Worm (Caenorhabditis elegans) whole organism, late embryonic: ENCODE results near the gene zipt-13.

Experiments used
- C08G9.2 ChIP-seq: sonication (generic microtip); optimal IDR thresholded peaks from 2 replicates; lab custom pipeline; 2016; ENCODE audit warnings: mild to moderate bottlenecking, missing genetic modification characterization, moderate library complexity, missing compliant biosample characterization
- F13H6.1 ChIP-seq: sonication (generic microtip); optimal IDR thresholded peaks from 2 replicates; lab custom pipeline; 2016; ENCODE audit warnings: missing genetic modification characterization, missing compliant biosample characterization
- K02D7.2 ChIP-seq: sonication (generic microtip); optimal IDR thresholded peaks from 2 replicates; lab custom pipeline; 2017; ENCODE audit warnings: mild to moderate bottlenecking, missing genetic modification characterization, missing compliant biosample characterization
- K09A11.1 ChIP-seq: sonication (generic microtip); optimal IDR thresholded peaks from 2 replicates; lab custom pipeline; 2017; ENCODE audit warnings: antibody characterized with exemption, mild to moderate bottlenecking, missing genetic modification characterization, missing compliant biosample characterization; ENCODE audit not compliant: insufficient read depth
- Y22D7AL.16 ChIP-seq: sonication (generic microtip); optimal IDR thresholded peaks from 2 replicates; lab custom pipeline; 2016; ENCODE audit warnings: missing genetic modification characterization, missing compliant biosample characterization
- ahr-1 ChIP-seq: sonication (generic microtip); optimal IDR thresholded peaks from 2 replicates; lab custom pipeline; 2016; ENCODE audit warnings: missing genetic modification characterization, missing compliant biosample characterization
- ama-1 ChIP-seq: fragments of 150-350 bp; optimal IDR thresholded peaks from 2 replicates; lab custom pipeline; 2014
- ceh-14 ChIP-seq: sonication (generic microtip); optimal IDR thresholded peaks from 2 replicates; lab custom pipeline; 2016; ENCODE audit warnings: missing genotype, missing genetic modification characterization, missing compliant biosample characterization
- ceh-19 ChIP-seq: fragments of 200-800 bp; sonication (Bioruptor generic); optimal IDR thresholded peaks from 2 replicates; lab custom pipeline; 2018; ENCODE audit warnings: mild to moderate bottlenecking, missing genetic modification characterization, missing compliant biosample characterization
- ceh-22 ChIP-seq: sonication (generic microtip); optimal IDR thresholded peaks from 2 replicates; lab custom pipeline; 2017; ENCODE audit warnings: missing biosample characterization, missing genetic modification characterization
- ceh-24 ChIP-seq: sonication (generic microtip); optimal IDR thresholded peaks from 2 replicates; lab custom pipeline; 2016; ENCODE audit warnings: mild to moderate bottlenecking, missing genetic modification characterization, missing compliant biosample characterization
- ceh-31 ChIP-seq: sonication (generic microtip); optimal IDR thresholded peaks from 2 replicates; lab custom pipeline; 2016; ENCODE audit warnings: missing genetic modification characterization, missing compliant biosample characterization
- ceh-48 ChIP-seq: sonication (generic microtip); optimal IDR thresholded peaks from 2 replicates; lab custom pipeline; 2016; ENCODE audit warnings: missing genetic modification characterization, inconsistent platforms, missing compliant biosample characterization
- ceh-6 ChIP-seq: fragments of 200-800 bp; sonication (Bioruptor generic); optimal IDR thresholded peaks from 2 replicates; lab custom pipeline; 2018; ENCODE audit warnings: mild to moderate bottlenecking, missing genetic modification characterization, missing compliant biosample characterization
- che-1 ChIP-seq: sonication (generic microtip); optimal IDR thresholded peaks from 2 replicates; lab custom pipeline; 2016; ENCODE audit warnings: mild to moderate bottlenecking, missing genetic modification characterization, missing compliant biosample characterization
- dve-1 ChIP-seq: sonication (generic microtip); optimal IDR thresholded peaks from 2 replicates; lab custom pipeline; 2017; ENCODE audit warnings: antibody characterized with exemption, mild to moderate bottlenecking, missing genetic modification characterization, missing compliant biosample characterization
- elt-2 ChIP-seq: sonication (generic microtip); optimal IDR thresholded peaks from 2 replicates; lab custom pipeline; 2016; ENCODE audit warnings: missing genetic modification reagents, missing genetic modification characterization, missing compliant biosample characterization
- elt-4 ChIP-seq: sonication (generic microtip); optimal IDR thresholded peaks from 2 replicates; lab custom pipeline; 2016; ENCODE audit warnings: missing genetic modification characterization, missing compliant biosample characterization
- eyg-1 ChIP-seq: sonication (generic microtip); optimal IDR thresholded peaks from 2 replicates; lab custom pipeline; 2016; ENCODE audit warnings: missing genotype, missing genetic modification characterization, missing compliant biosample characterization
- fax-1 ChIP-seq: sonication (generic microtip); optimal IDR thresholded peaks from 2 replicates; lab custom pipeline; 2016; ENCODE audit warnings: missing genotype, missing genetic modification characterization, missing compliant biosample characterization
- fkh-10 ChIP-seq: fragments of 150-350 bp; optimal IDR thresholded peaks from 2 replicates; lab custom pipeline; 2014; ENCODE audit warnings: missing biosample characterization, missing genetic modification reagents, missing genetic modification characterization
- fkh-6 ChIP-seq: sonication (generic microtip); optimal IDR thresholded peaks from 2 replicates; lab custom pipeline; 2016; ENCODE audit warnings: missing genetic modification characterization, missing compliant biosample characterization
- hlh-13 ChIP-seq: fragments of 200-800 bp; sonication (Bioruptor generic); optimal IDR thresholded peaks from 2 replicates; lab custom pipeline; 2018; ENCODE audit warnings: mild to moderate bottlenecking, missing genetic modification characterization, missing compliant biosample characterization
- hlh-8 ChIP-seq: sonication (generic microtip); optimal IDR thresholded peaks from 2 replicates; lab custom pipeline; 2016; ENCODE audit warnings: missing genotype, missing genetic modification characterization, missing compliant biosample characterization
- lim-6 ChIP-seq: sonication (generic microtip); optimal IDR thresholded peaks from 2 replicates; lab custom pipeline; 2016; ENCODE audit warnings: missing genetic modification characterization, missing compliant biosample characterization
- madf-2 ChIP-seq: sonication (generic microtip); optimal IDR thresholded peaks from 2 replicates; lab custom pipeline; 2017; ENCODE audit warnings: missing genetic modification characterization, missing compliant biosample characterization
- mec-3 ChIP-seq: sonication (generic microtip); optimal IDR thresholded peaks from 2 replicates; lab custom pipeline; 2016; ENCODE audit warnings: borderline replicate concordance, missing genetic modification characterization, missing compliant biosample characterization
- nfya-1 ChIP-seq: sonication (generic microtip); optimal IDR thresholded peaks from 2 replicates; lab custom pipeline; 2017; ENCODE audit warnings: missing genetic modification characterization, mild to moderate bottlenecking, missing compliant biosample characterization, antibody characterized with exemption, moderate library complexity
- nhr-11 ChIP-seq: fragments of 150-350 bp; optimal IDR thresholded peaks from 2 replicates; lab custom pipeline; 2014; ENCODE audit warnings: missing biosample characterization, missing genetic modification characterization
- nhr-232 ChIP-seq: sonication (generic microtip); optimal IDR thresholded peaks from 2 replicates; lab custom pipeline; 2016; ENCODE audit warnings: missing genetic modification characterization, missing compliant biosample characterization
- npax-4 ChIP-seq: sonication (generic microtip); optimal IDR thresholded peaks from 2 replicates; lab custom pipeline; 2016; ENCODE audit warnings: missing genetic modification characterization, missing compliant biosample characterization
- odd-2 ChIP-seq: sonication (generic microtip); optimal IDR thresholded peaks from 2 replicates; lab custom pipeline; 2017; ENCODE audit warnings: antibody characterized with exemption, mild to moderate bottlenecking, missing genetic modification characterization, missing compliant biosample characterization
- pag-3 ChIP-seq: sonication (generic microtip); optimal IDR thresholded peaks from 2 replicates; lab custom pipeline; 2016; ENCODE audit warnings: missing compliant biosample characterization, missing genetic modification characterization, borderline replicate concordance
- pat-9 ChIP-seq: fragments of 200-800 bp; sonication (Bioruptor generic); optimal IDR thresholded peaks from 2 replicates; lab custom pipeline; 2018; ENCODE audit warnings: mild to moderate bottlenecking, missing genetic modification characterization, moderate library complexity, missing compliant biosample characterization
- pax-1 ChIP-seq: fragments of 150-350 bp; optimal IDR thresholded peaks from 2 replicates; lab custom pipeline; 2014; ENCODE audit warnings: missing biosample characterization, missing genetic modification characterization
- pha-2 ChIP-seq: sonication (generic microtip); optimal IDR thresholded peaks from 2 replicates; lab custom pipeline; 2017; ENCODE audit warnings: mild to moderate bottlenecking, missing genetic modification characterization, missing compliant biosample characterization
- pha-4 ChIP-seq: fragments of 150-350 bp; optimal IDR thresholded peaks from 2 replicates; lab custom pipeline; 2018; ENCODE audit warnings: missing biosample characterization, missing genetic modification reagents, missing genetic modification characterization
- pros-1 ChIP-seq: fragments of 150-350 bp; optimal IDR thresholded peaks from 2 replicates; lab custom pipeline; 2014; ENCODE audit warnings: missing biosample characterization, missing genetic modification reagents, missing genetic modification characterization
- rnt-1 ChIP-seq: sonication (generic microtip); optimal IDR thresholded peaks from 2 replicates; lab custom pipeline; 2016; ENCODE audit warnings: missing genetic modification characterization, missing compliant biosample characterization
- sdc-2 ChIP-seq: sonication (generic microtip); optimal IDR thresholded peaks from 2 replicates; lab custom pipeline; 2016; ENCODE audit warnings: missing genotype, missing genetic modification characterization, missing compliant biosample characterization
- sox-2 ChIP-seq: fragments of 200-800 bp; sonication (Bioruptor generic); IDR thresholded peaks from 2 replicates; pipeline ENCODE4 v1.3.6; 2022; ENCODE audit warnings: missing genetic modification reagents, missing genetic modification characterization, missing compliant biosample characterization
- sox-4 ChIP-seq: sonication (generic microtip); optimal IDR thresholded peaks from 2 replicates; lab custom pipeline; 2017; ENCODE audit warnings: mild to moderate bottlenecking, missing genetic modification characterization, inconsistent platforms, missing compliant biosample characterization
- syd-9 ChIP-seq: sonication (generic microtip); optimal IDR thresholded peaks from 2 replicates; lab custom pipeline; 2016; ENCODE audit warnings: mild to moderate bottlenecking, missing genetic modification characterization, moderate library complexity, missing compliant biosample characterization
- tbx-7 ChIP-seq: sonication (generic microtip); optimal IDR thresholded peaks from 2 replicates; lab custom pipeline; 2016; ENCODE audit warnings: missing genotype, missing genetic modification characterization, missing compliant biosample characterization
- ttx-3 ChIP-seq: sonication (generic microtip); optimal IDR thresholded peaks from 2 replicates; lab custom pipeline; 2016; ENCODE audit warnings: missing genetic modification reagents, missing genetic modification characterization, missing compliant biosample characterization
- unc-3 ChIP-seq, 2 experiments: fragments of 200-800 bp in 1 of 2; sonication (Bioruptor generic) in 1 of 2; sonication (generic microtip) in 1 of 2; conservative IDR thresholded peaks in 1 of 2; optimal IDR thresholded peaks in 1 of 2; 2 replicates each; pipeline versions ENCODE4 v1.3.6 to Lab custom; 2016 to 2022; ENCODE audit warnings: missing compliant biosample characterization in 2 of 2, missing genetic modification characterization in 2 of 2, missing genetic modification reagents in 1 of 2
- unc-42 ChIP-seq: sonication (generic microtip); optimal IDR thresholded peaks from 2 replicates; lab custom pipeline; 2016; ENCODE audit warnings: missing genotype, missing genetic modification characterization, missing compliant biosample characterization
- unc-55 ChIP-seq: sonication (generic microtip); optimal IDR thresholded peaks from 2 replicates; lab custom pipeline; 2017; ENCODE audit warnings: missing biosample characterization, missing genetic modification reagents, missing genetic modification characterization
- unc-86 ChIP-seq: sonication (generic microtip); optimal IDR thresholded peaks from 2 replicates; lab custom pipeline; 2016; ENCODE audit warnings: missing genetic modification characterization, missing compliant biosample characterization
- ztf-16 ChIP-seq: sonication (generic microtip); optimal IDR thresholded peaks from 2 replicates; lab custom pipeline; 2017; ENCODE audit warnings: missing genetic modification characterization, missing compliant biosample characterization

zipt-13 gene

DNA sequence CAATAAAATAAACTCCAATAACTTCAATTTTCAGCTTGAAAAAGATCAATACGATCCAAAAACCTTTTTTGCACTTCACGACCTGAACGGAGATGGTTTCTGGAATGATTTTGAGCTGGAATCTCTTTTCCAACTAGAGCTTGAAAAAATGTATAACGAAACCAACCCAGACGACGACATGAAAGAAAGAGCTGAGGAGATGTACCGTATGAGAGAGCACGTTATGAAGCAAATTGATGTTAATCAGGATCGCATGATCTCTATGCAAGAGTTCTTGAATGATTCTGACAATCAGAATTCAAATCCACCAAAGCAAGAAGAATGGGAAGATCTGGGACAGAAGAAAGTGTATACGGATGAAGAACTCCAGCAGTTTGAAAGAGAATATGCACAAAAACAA is 37.5 kb downstream of the zipt-13 start:
- no peak for TF ChIP-seq syd-9 (tag; lab: Kevin White, UChicago)
- no peak for TF ChIP-seq fkh-6 (tag; lab: Kevin White, UChicago)
- no peak for TF ChIP-seq ceh-24 (tag; lab: Kevin White, UChicago)
- TF ChIP-seq eyg-1 (tag; lab: Kevin White, UChicago): no peak
- no peak for TF ChIP-seq ceh-6 (GFP tag; lab: Kevin White, UChicago)

DNA sequence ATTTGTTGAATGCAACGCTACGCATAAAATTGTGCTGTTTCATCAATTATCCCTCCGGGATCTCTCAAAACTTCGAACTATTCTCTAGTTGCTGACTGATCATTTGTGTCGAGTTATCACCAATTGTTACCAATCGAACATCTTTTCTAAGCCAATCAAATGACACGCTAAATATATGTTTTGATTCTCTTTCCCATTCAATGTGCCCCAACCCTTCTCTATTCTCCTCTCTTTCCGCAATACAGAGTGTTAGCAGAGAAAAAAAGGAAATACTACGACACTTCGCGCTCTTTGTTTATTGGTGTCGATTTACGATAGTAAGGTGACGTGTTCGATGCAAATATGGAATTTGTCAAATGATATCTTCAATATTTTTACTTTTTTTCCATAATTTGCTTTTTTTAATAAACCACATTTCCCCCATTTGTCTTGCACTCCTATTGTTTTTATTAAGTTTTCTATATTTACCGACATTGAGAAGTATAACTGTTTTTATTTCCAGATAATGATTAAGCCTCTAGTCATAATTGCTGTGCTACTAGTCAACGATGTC is 39.5 kb downstream of the zipt-13 start, which contains the start of gene nucb-1:
TSS of gene nucb-1 (plus strand) at position 503 of the 553 bp plus-strand sequence.
- TF ChIP-seq fkh-10 (GFP tag; lab: Kevin White, UChicago) (no peak), ahr-1 (tag; lab: Kevin White, UChicago) (no peak), ceh-14 (tag; lab: Kevin White, UChicago) (no peak), K09A11.1 (tag; lab: Kevin White, UChicago) (no peak), ztf-16 (tag; lab: Kevin White, UChicago) (no peak), sdc-2 (tag; lab: Kevin White, UChicago) (peak; percentile 33), ama-1 (lab: Kevin White, UChicago) (no peak), ceh-48 (tag; lab: Kevin White, UChicago) (no peak), pag-3 (tag; lab: Kevin White, UChicago) (no peak), C08G9.2 (tag; lab: Kevin White, UChicago) (no peak), rnt-1 (tag; lab: Kevin White, UChicago) (no peak), unc-3 (GFP tag; conservative IDR thresholded peaks at IDR 0.05; lab: Robert Waterston, UW) (no peak), unc-3 (tag; optimal IDR thresholded peaks at IDR 0.05; lab: Kevin White, UChicago) (no peak), che-1 (tag; lab: Kevin White, UChicago) (no peak), nhr-232 (tag; lab: Kevin White, UChicago) (no peak), ceh-31 (tag; lab: Kevin White, UChicago) (no peak), ceh-19 (GFP tag; lab: Kevin White, UChicago) (no peak), ceh-22 (tag; lab: Kevin White, UChicago) (no peak), unc-42 (tag; lab: Kevin White, UChicago) (peak; percentile 26), F13H6.1 (no peak), ttx-3 (tag; lab: Kevin White, UChicago) (no peak), K02D7.2 (tag; lab: Kevin White, UChicago) (no peak), dve-1 (tag; lab: Kevin White, UChicago) (peak; percentile 63), npax-4 (tag; lab: Kevin White, UChicago) (no peak), sox-4 (no peak), elt-4 (tag; lab: Kevin White, UChicago) (no peak), sox-2 (GFP tag; lab: Robert Waterston, UW) (no peak), fax-1 (tag; lab: Kevin White, UChicago) (no peak), madf-2 (tag; lab: Kevin White, UChicago) (peak; percentile 39), fkh-6 (tag; lab: Kevin White, UChicago) (no peak), pha-2 (no peak), pax-1 (tag; lab: Kevin White, UChicago) (peak; percentile 40), elt-2 (tag; lab: Kevin White, UChicago) (no peak), nfya-1 (tag; lab: Kevin White, UChicago) (peak; percentile 73), hlh-13 (GFP tag; lab: Kevin White, UChicago) (no peak), hlh-8 (tag; lab: Kevin White, UChicago) (peak; percentile 10), ceh-24 (tag; lab: Kevin White, UChicago) (no peak), unc-86 (tag; lab: Kevin White, UChicago) (no peak), syd-9 (tag; lab: Kevin White, UChicago) (no peak), nhr-11 (tag; lab: Kevin White, UChicago) (no peak), unc-55 (GFP tag; lab: Kevin White, UChicago) (peak; percentile 78), lim-6 (tag; lab: Kevin White, UChicago) (no peak), odd-2 (tag; lab: Kevin White, UChicago) (no peak), pros-1 (tag; lab: Kevin White, UChicago) (no peak), pat-9 (tag; lab: Kevin White, UChicago) (no peak), mec-3 (tag; lab: Kevin White, UChicago) (no peak), tbx-7 (tag; lab: Kevin White, UChicago) (no peak), Y22D7AL.16 (tag; lab: Kevin White, UChicago) (no peak), pha-4 (no peak)
